Worm (Caenorhabditis elegans) whole organism, L1 larva: Measurements from ENCODE around the gene F45C12.17.

Source experiments
- C16A3.4 ChIP-seq: fragments of 150-350 bp; optimal IDR thresholded peaks from 2 replicates; lab custom pipeline; 2014; ENCODE audit warnings: missing biosample characterization, missing genetic modification characterization
- F16B12.6 ChIP-seq: fragments of 150-350 bp; optimal IDR thresholded peaks from 2 replicates; lab custom pipeline; 2014; ENCODE audit warnings: missing biosample characterization, missing genetic modification characterization
- alr-1 ChIP-seq: fragments of 200-800 bp; sonication (Bioruptor generic); optimal IDR thresholded peaks from 2 replicates; lab custom pipeline; 2018; ENCODE audit warnings: borderline replicate concordance, mild to moderate bottlenecking, missing genetic modification characterization, missing compliant biosample characterization
- aly-2 ChIP-seq: fragments of 150-350 bp; optimal IDR thresholded peaks from 2 replicates; lab custom pipeline; 2014; ENCODE audit warnings: missing biosample characterization, missing genetic modification characterization
- ceh-8 ChIP-seq: fragments of 200-800 bp; sonication (Bioruptor generic); optimal IDR thresholded peaks from 2 replicates; lab custom pipeline; 2018; ENCODE audit warnings: mild to moderate bottlenecking, missing genetic modification characterization, moderate library complexity, missing compliant biosample characterization
- ceh-88 ChIP-seq: fragments of 200-800 bp; sonication (Bioruptor generic); IDR thresholded peaks from 2 replicates; pipeline ENCODE4 v1.3.6; 2022; ENCODE audit warnings: missing genetic modification characterization, missing compliant biosample characterization
- ceh-90 ChIP-seq: sonication (generic microtip); optimal IDR thresholded peaks from 2 replicates; lab custom pipeline; 2016; ENCODE audit warnings: missing genetic modification characterization, missing compliant biosample characterization
- ces-1 ChIP-seq: fragments of 150-350 bp; optimal IDR thresholded peaks from 2 replicates; lab custom pipeline; 2014; ENCODE audit warnings: missing biosample characterization, missing genetic modification reagents, missing genetic modification characterization
- dsc-1 ChIP-seq: sonication (generic microtip); optimal IDR thresholded peaks from 2 replicates; lab custom pipeline; 2016; ENCODE audit warnings: mild to moderate bottlenecking, missing genetic modification characterization, missing compliant biosample characterization
- efl-1 ChIP-seq, 4 experiments: fragments of 150-350 bp; optimal IDR thresholded peaks in 3 of 4; peaks in 1 of 4; 1 replicate in 1 of 4; 2 replicates in 3 of 4; lab custom pipeline; 2014; ENCODE audit warnings: missing biosample characterization in 2 of 4, missing genetic modification characterization in 2 of 4, missing genetic modification reagents in 2 of 4
- efl-3 ChIP-seq: fragments of 200-800 bp; sonication (Bioruptor generic); optimal IDR thresholded peaks from 2 replicates; lab custom pipeline; 2018; ENCODE audit warnings: mild to moderate bottlenecking, missing genetic modification characterization, missing compliant biosample characterization
- egl-13 ChIP-seq: sonication (generic microtip); optimal IDR thresholded peaks from 2 replicates; lab custom pipeline; 2016; ENCODE audit warnings: missing genotype, missing genetic modification reagents, missing genetic modification characterization, missing compliant biosample characterization
- elt-3 ChIP-seq, 6 experiments: fragments of 150-350 bp in 1 of 6; sonication (generic microtip); optimal IDR thresholded peaks; 2 replicates each; lab custom pipeline; 2017 to 2018; ENCODE audit warnings: missing biosample characterization in 6 of 6, missing genetic modification characterization in 6 of 6, inconsistent platforms in 1 of 6
- ets-5 ChIP-seq: fragments of 200-800 bp; sonication (Bioruptor generic); IDR thresholded peaks from 2 replicates; pipeline ENCODE4 v1.3.6; 2022; ENCODE audit warnings: missing genetic modification characterization, missing compliant biosample characterization
- fkh-10 ChIP-seq: sonication (generic microtip); optimal IDR thresholded peaks from 2 replicates; lab custom pipeline; 2017; ENCODE audit warnings: missing biosample characterization, missing genetic modification reagents, missing genetic modification characterization
- fkh-4 ChIP-seq: sonication (generic microtip); optimal IDR thresholded peaks from 2 replicates; lab custom pipeline; 2016; ENCODE audit warnings: missing compliant biosample characterization, missing genetic modification characterization, borderline replicate concordance
- fkh-8 ChIP-seq: sonication (generic microtip); optimal IDR thresholded peaks from 2 replicates; lab custom pipeline; 2016; ENCODE audit warnings: mild to moderate bottlenecking, missing genetic modification characterization, missing compliant biosample characterization
- fos-1 ChIP-seq: fragments of 150-350 bp; optimal IDR thresholded peaks from 2 replicates; lab custom pipeline; 2014; ENCODE audit warnings: missing biosample characterization, missing genetic modification characterization
- irx-1 ChIP-seq: sonication (generic microtip); optimal IDR thresholded peaks from 2 replicates; lab custom pipeline; 2016; ENCODE audit warnings: missing genetic modification characterization, missing compliant biosample characterization
- isw-1 ChIP-seq: fragments of 200-800 bp; sonication (Bioruptor generic); IDR thresholded peaks from 2 replicates; pipeline ENCODE4 v1.3.6; 2022; ENCODE audit warnings: missing genetic modification characterization, missing compliant biosample characterization
- jun-1 ChIP-seq: fragments of 150-350 bp; optimal IDR thresholded peaks from 2 replicates; lab custom pipeline; 2014; ENCODE audit warnings: missing biosample characterization, missing genetic modification reagents, missing genetic modification characterization
- lin-15B ChIP-seq: fragments of 150-350 bp; sonication (generic microtip); optimal IDR thresholded peaks from 3 replicates; lab custom pipeline; 2014; ENCODE audit warnings: missing biosample characterization, missing genetic modification characterization
- lin-35 ChIP-seq, 2 experiments: fragments of 150-350 bp; optimal IDR thresholded peaks; 2 replicates each; lab custom pipeline; 2014; ENCODE audit warnings: missing biosample characterization in 2 of 2, missing genetic modification characterization in 2 of 2, missing genetic modification reagents in 2 of 2
- lin-39 ChIP-seq: fragments of 150-350 bp; optimal IDR thresholded peaks from 2 replicates; lab custom pipeline; 2014; ENCODE audit warnings: missing biosample characterization, missing genetic modification reagents, missing genetic modification characterization
- lir-3 ChIP-seq: sonication (generic microtip); optimal IDR thresholded peaks from 2 replicates; lab custom pipeline; 2016; ENCODE audit warnings: mild to moderate bottlenecking, missing genetic modification characterization, moderate library complexity, missing compliant biosample characterization; ENCODE audit not compliant: poor library complexity
- mab-9 ChIP-seq: fragments of 200-800 bp; sonication (Bioruptor generic); IDR thresholded peaks from 2 replicates; pipeline ENCODE4 v1.3.6; 2022; ENCODE audit warnings: missing genetic modification reagents, missing genetic modification characterization, missing compliant biosample characterization
- mep-1 ChIP-seq: fragments of 150-350 bp; optimal IDR thresholded peaks from 2 replicates; lab custom pipeline; 2014; ENCODE audit warnings: missing biosample characterization, missing genetic modification characterization
- nhr-12 ChIP-seq: sonication (generic microtip); optimal IDR thresholded peaks from 2 replicates; lab custom pipeline; 2017; ENCODE audit warnings: missing biosample characterization, missing genetic modification characterization
- nhr-19 ChIP-seq: fragments of 200-800 bp; sonication (Bioruptor generic); conservative IDR thresholded peaks from 2 replicates; pipeline ENCODE4 v1.3.6; 2022; ENCODE audit warnings: missing genetic modification characterization, missing compliant biosample characterization
- nhr-20 ChIP-seq: sonication (generic microtip); optimal IDR thresholded peaks from 2 replicates; lab custom pipeline; 2016; ENCODE audit warnings: mild to moderate bottlenecking, missing genetic modification characterization, missing compliant biosample characterization
- nhr-237 ChIP-seq: fragments of 150-350 bp; optimal IDR thresholded peaks from 2 replicates; lab custom pipeline; 2014; ENCODE audit warnings: missing biosample characterization, missing genetic modification characterization
- nhr-28 ChIP-seq: fragments of 150-350 bp; optimal IDR thresholded peaks from 2 replicates; lab custom pipeline; 2014; ENCODE audit warnings: missing biosample characterization, missing genetic modification characterization
- nhr-77 ChIP-seq: fragments of 150-350 bp; optimal IDR thresholded peaks from 2 replicates; lab custom pipeline; 2014; ENCODE audit warnings: missing biosample characterization, missing genetic modification characterization
- nhr-85 ChIP-seq: sonication (generic microtip); peaks from one replicate; lab custom pipeline; 2016; ENCODE audit warnings: missing genetic modification characterization, inconsistent platforms, missing compliant biosample characterization
- nhr-90 ChIP-seq: sonication (generic microtip); optimal IDR thresholded peaks from 2 replicates; lab custom pipeline; 2016; ENCODE audit warnings: mild to moderate bottlenecking, missing genetic modification characterization, missing compliant biosample characterization; ENCODE audit not compliant: poor library complexity
- pax-3 ChIP-seq: fragments of 200-800 bp; sonication (Bioruptor generic); optimal IDR thresholded peaks from 2 replicates; lab custom pipeline; 2018; ENCODE audit warnings: mild to moderate bottlenecking, missing genetic modification characterization, moderate library complexity, missing compliant biosample characterization
- pqm-1 ChIP-seq: sonication (generic microtip); optimal IDR thresholded peaks from 3 replicates; lab custom pipeline; 2017; ENCODE audit warnings: missing biosample characterization, missing genetic modification characterization
- rnt-1 ChIP-seq: sonication (generic microtip); optimal IDR thresholded peaks from 2 replicates; lab custom pipeline; 2016; ENCODE audit warnings: mild to moderate bottlenecking, missing genetic modification characterization, moderate library complexity, missing compliant biosample characterization
- skn-1 ChIP-seq: fragments of 150-350 bp; optimal IDR thresholded peaks from 2 replicates; lab custom pipeline; 2014; ENCODE audit warnings: missing biosample characterization, missing genetic modification characterization
- unc-130 ChIP-seq: fragments of 150-350 bp; optimal IDR thresholded peaks from 2 replicates; lab custom pipeline; 2017; ENCODE audit warnings: missing biosample characterization, missing genetic modification characterization, inconsistent platforms
- unc-98 ChIP-seq: fragments of 200-800 bp; sonication (Bioruptor generic); IDR thresholded peaks from 2 replicates; pipeline ENCODE4 v1.3.6; 2022; ENCODE audit warnings: missing genetic modification characterization, missing compliant biosample characterization
- xbp-1 ChIP-seq: sonication (generic microtip); optimal IDR thresholded peaks from 2 replicates; lab custom pipeline; 2016; ENCODE audit warnings: missing genetic modification characterization, missing compliant biosample characterization
- ztf-11 ChIP-seq, 2 experiments: sonication (generic microtip); optimal IDR thresholded peaks; 2 replicates each; lab custom pipeline; 2016 to 2017; ENCODE audit warnings: missing genetic modification characterization in 2 of 2, missing biosample characterization in 1 of 2, missing compliant biosample characterization in 1 of 2
- ztf-4 ChIP-seq: fragments of 150-350 bp; optimal IDR thresholded peaks from 2 replicates; lab custom pipeline; 2014; ENCODE audit warnings: missing biosample characterization, missing genetic modification characterization

F45C12.17 gene

ce11 chrII:1712938-1713337, 13.0 kb upstream of the F45C12.17 start, which contains the start of gene btb-7:
Gene btb-7 (plus strand): TSS chrII:1713238.
- TF ChIP-seq ceh-88 (no peak), fkh-10 (GFP tag; lab: Kevin White, UChicago) (no peak), mep-1 (tag; lab: Kevin White, UChicago) (no peak), efl-3 (GFP tag; lab: Kevin White, UChicago) (no peak), dsc-1 (tag; lab: Kevin White, UChicago) (no peak), irx-1 (tag; lab: Kevin White, UChicago) (no peak), F16B12.6 (tag; lab: Kevin White, UChicago) (no peak), rnt-1 (tag; lab: Kevin White, UChicago) (no peak), ztf-11 (tag; optimal IDR thresholded peaks at IDR 0.05; lab: Kevin White, UChicago) (no peak), ets-5 (no peak), nhr-90 (tag; lab: Kevin White, UChicago) (no peak), nhr-77 (tag; lab: Kevin White, UChicago) (no peak), ztf-4 (tag; lab: Kevin White, UChicago) (no peak), unc-98 (no peak)

ce11 chrII:1714772-1715353, 11.0 kb upstream of the F45C12.17 start, which contains the start of gene btb-6:
Gene btb-6 (plus strand): TSS chrII:1715303.
- TF ChIP-seq nhr-28 (no peak), pax-3 (tag; lab: Kevin White, UChicago) (no peak), pqm-1 (no peak), ets-5 (no peak), C16A3.4 (tag; lab: Kevin White, UChicago) (no peak), lir-3 (tag; lab: Kevin White, UChicago) (no peak), egl-13 (no peak), ztf-4 (tag; lab: Kevin White, UChicago) (no peak), ces-1 (no peak)

ce11 chrII:1719153-1719552, 6.8 kb upstream of the F45C12.17 start, which contains the start of gene fbxb-48:
Gene fbxb-48 (minus strand): TSS chrII:1719253.
- no peak for TF ChIP-seq efl-1 (optimal IDR thresholded peaks at IDR 0.05; lab: Kevin White, UChicago)
- no peak for TF ChIP-seq efl-1 (GFP tag; optimal IDR thresholded peaks at IDR 0.05 in 1 of 2; lab: Kevin White, UChicago)
- TF ChIP-seq ztf-4 (tag; lab: Kevin White, UChicago): no peak
- TF ChIP-seq mab-9 (GFP tag; lab: Robert Waterston, UW): no peak
- TF ChIP-seq alr-1: no peak
- TF ChIP-seq nhr-12 (tag; lab: Kevin White, UChicago): no peak
- no peak for TF ChIP-seq mep-1 (tag; lab: Kevin White, UChicago)
- no peak for TF ChIP-seq ceh-90
- TF ChIP-seq nhr-19 (GFP tag; lab: Robert Waterston, UW): no peak
- TF ChIP-seq fkh-8: no peak
- TF ChIP-seq elt-3 (tag; optimal IDR thresholded peaks at IDR 0.05; lab: Kevin White, UChicago): no peak
- TF ChIP-seq ets-5: no peak
- TF ChIP-seq ceh-8 (GFP tag; lab: Kevin White, UChicago): no peak
- TF ChIP-seq isw-1 (GFP tag; lab: Robert Waterston, UW): no peak

ce11 chrII:1722394-1722793, 3.5 kb upstream of the F45C12.17 start, which contains the start of the genes fbxb-5 and btb-8:
Gene fbxb-5 (minus strand): TSS chrII:1722494.
Gene btb-8 (plus strand): TSS chrII:1722770.
- TF ChIP-seq C16A3.4 (tag; lab: Kevin White, UChicago) (no peak), nhr-20 (no peak), jun-1 (no peak), irx-1 (tag; lab: Kevin White, UChicago) (no peak), nhr-237 (tag; lab: Kevin White, UChicago) (no peak), fkh-8 (no peak), fkh-4 (tag; lab: Kevin White, UChicago) (no peak), skn-1 (tag; lab: Kevin White, UChicago) (no peak), xbp-1 (no peak), nhr-85 (no peak), aly-2 (tag; lab: Kevin White, UChicago) (no peak), unc-130 (tag; lab: Kevin White, UChicago) (no peak), lin-15B (tag; lab: Kevin White, UChicago) (no peak), ceh-8 (GFP tag; lab: Kevin White, UChicago) (no peak), ztf-4 (tag; lab: Kevin White, UChicago) (no peak), lin-35 (GFP tag; optimal IDR thresholded peaks at IDR 0.05; lab: Kevin White, UChicago) (no peak), fkh-10 (GFP tag; lab: Kevin White, UChicago) (no peak), lin-39 (tag; lab: Kevin White, UChicago) (no peak), fos-1 (no peak), rnt-1 (tag; lab: Kevin White, UChicago) (no peak)
